Fruit fly (Drosophila melanogaster) whole organism, embryonic: ENCODE measurements around the gene janB.
A peak's percentile ranks its signal among the peaks of the same experiment; 100 is the strongest.

Experiments used
- Antp ChIP-seq: fragments of 200-800 bp; sonication (Bioruptor generic); optimal IDR thresholded peaks from 3 replicates; lab custom pipeline; 2016; ENCODE audit warnings: missing biosample characterization, missing genetic modification characterization
- Awh ChIP-seq: fragments of 200-800 bp; sonication (Bioruptor generic); IDR thresholded peaks from 2 replicates; pipeline ENCODE4, ENCODE4 v1.3.6; 2022; ENCODE audit warnings: missing biosample characterization, missing genetic modification characterization
- BtbVII ChIP-seq: fragments of 200-800 bp; sonication (Bioruptor generic); optimal IDR thresholded peaks from 3 replicates; lab custom pipeline; 2017; ENCODE audit warnings: missing biosample characterization, mild to moderate bottlenecking, missing genetic modification characterization
- CG1024 ChIP-seq: fragments of 200-800 bp; sonication (Bioruptor generic); IDR thresholded peaks from 2 replicates; pipeline ENCODE4 v1.3.6; 2022; ENCODE audit warnings: missing biosample characterization, missing genetic modification characterization
- CG10274 ChIP-seq: fragments of 200-800 bp; sonication (Bioruptor generic); optimal IDR thresholded peaks from 3 replicates; lab custom pipeline; 2017; ENCODE audit warnings: missing biosample characterization, mild to moderate bottlenecking, missing genetic modification characterization
- CG10979 ChIP-seq: fragments of 200-800 bp; sonication (Bioruptor generic); optimal IDR thresholded peaks from 2 replicates; lab custom pipeline; 2018; ENCODE audit warnings: missing biosample characterization, mild to moderate bottlenecking, missing genetic modification characterization, moderate library complexity
- CG11093 ChIP-seq: fragments of 200-800 bp; sonication (Bioruptor generic); IDR thresholded peaks from 3 replicates; pipeline ENCODE4 v1.3.6; 2022; ENCODE audit warnings: missing biosample characterization, missing genetic modification characterization
- CG11398 ChIP-seq: fragments of 200-800 bp; sonication (Bioruptor generic); optimal IDR thresholded peaks from 2 replicates; lab custom pipeline; 2016; ENCODE audit warnings: missing biosample characterization, missing genetic modification characterization
- CG13894 ChIP-seq: fragments of 200-800 bp; sonication (Bioruptor generic); optimal IDR thresholded peaks from 3 replicates; lab custom pipeline; 2018; ENCODE audit warnings: missing biosample characterization, mild to moderate bottlenecking, missing genetic modification characterization, moderate library complexity
- CG1647 ChIP-seq: fragments of 200-800 bp; sonication (Bioruptor generic); optimal IDR thresholded peaks from 3 replicates; lab custom pipeline; 2016; ENCODE audit warnings: missing biosample characterization, missing genetic modification characterization
- CG18262 ChIP-seq: fragments of 200-800 bp; optimal IDR thresholded peaks from 3 replicates; lab custom pipeline; 2019; ENCODE audit warnings: missing biosample characterization, mild to moderate bottlenecking, missing genetic modification characterization, moderate library complexity
- CG18619 ChIP-seq: fragments of 200-800 bp; sonication (Bioruptor generic); optimal IDR thresholded peaks from 3 replicates; lab custom pipeline; 2017; ENCODE audit warnings: missing biosample characterization, mild to moderate bottlenecking, missing genetic modification characterization
- CG2712 ChIP-seq: fragments of 200-800 bp; optimal IDR thresholded peaks from 3 replicates; lab custom pipeline; 2019; ENCODE audit warnings: missing biosample characterization, mild to moderate bottlenecking, missing genetic modification characterization, moderate library complexity
- CG4328 ChIP-seq: fragments of 200-800 bp; sonication (Bioruptor generic); optimal IDR thresholded peaks from 3 replicates; lab custom pipeline; 2017; ENCODE audit warnings: missing biosample characterization, missing genetic modification reagents, missing genetic modification characterization
- CG5245 ChIP-seq: fragments of 200-800 bp; sonication (Bioruptor generic); optimal IDR thresholded peaks from 3 replicates; lab custom pipeline; 2016; ENCODE audit warnings: missing biosample characterization, missing genetic modification characterization
- CG6765 ChIP-seq: fragments of 200-800 bp; sonication (Bioruptor generic); optimal IDR thresholded peaks from 3 replicates; lab custom pipeline; 2017; ENCODE audit warnings: missing biosample characterization, mild to moderate bottlenecking, missing genetic modification characterization
- CG7839 ChIP-seq: fragments of 200-800 bp; sonication (Bioruptor generic); optimal IDR thresholded peaks from 3 replicates; lab custom pipeline; 2018; ENCODE audit warnings: missing biosample characterization, mild to moderate bottlenecking, missing genetic modification characterization, moderate library complexity
- CG9876 ChIP-seq: fragments of 200-800 bp; sonication (Bioruptor generic); optimal IDR thresholded peaks from 2 replicates; lab custom pipeline; 2016; ENCODE audit warnings: missing biosample characterization, missing genetic modification characterization
- CkIIα-i1 ChIP-seq: fragments of 200-800 bp; sonication (Bioruptor generic); IDR thresholded peaks from 2 replicates; pipeline ENCODE4 v1.3.6; 2022; ENCODE audit warnings: missing biosample characterization, missing genetic modification characterization
- E2f2 ChIP-seq: fragments of 200-800 bp; sonication (Bioruptor generic); IDR thresholded peaks from 2 replicates; pipeline ENCODE4 v1.3.6; 2022; ENCODE audit warnings: missing biosample characterization, missing genetic modification characterization
- H15 ChIP-seq: fragments of 200-800 bp; sonication (Bioruptor generic); IDR thresholded peaks from 3 replicates; pipeline ENCODE4 v1.3.6; 2022; ENCODE audit warnings: missing biosample characterization, missing genetic modification characterization
- H2.0 ChIP-seq: fragments of 200-800 bp; sonication (Bioruptor generic); IDR thresholded peaks from 2 replicates; pipeline ENCODE4 v1.3.6; 2022; ENCODE audit warnings: missing biosample characterization, missing genetic modification characterization
- Hr3 ChIP-seq: fragments of 200-800 bp; sonication (Bioruptor generic); optimal IDR thresholded peaks from 3 replicates; lab custom pipeline; 2016; ENCODE audit warnings: missing biosample characterization, missing genetic modification characterization
- Myb ChIP-seq: fragments of 200-800 bp; sonication (Bioruptor generic); optimal IDR thresholded peaks from 2 replicates; lab custom pipeline; 2016; ENCODE audit warnings: missing biosample characterization, missing genetic modification characterization
- Pdp1 ChIP-seq, 2 experiments: fragments of 200-800 bp; sonication (Bioruptor generic); optimal IDR thresholded peaks; 3 replicates each; lab custom pipeline; 2016; ENCODE audit warnings: missing biosample characterization in 2 of 2, missing genetic modification characterization in 2 of 2, mild to moderate bottlenecking in 1 of 2, moderate library complexity in 1 of 2
- amos ChIP-seq: fragments of 200-800 bp; sonication (Bioruptor generic); IDR thresholded peaks from 2 replicates; pipeline ENCODE4 v1.3.6; 2022; ENCODE audit warnings: missing biosample characterization, missing genetic modification characterization; ENCODE audit not compliant: partially characterized antibody
- ash1 ChIP-seq: fragments of 200-800 bp; sonication (Bioruptor generic); optimal IDR thresholded peaks from 2 replicates; lab custom pipeline; 2018; ENCODE audit warnings: missing biosample characterization, mild to moderate bottlenecking, missing genetic modification characterization
- btn ChIP-seq: fragments of 200-800 bp; sonication (Bioruptor generic); optimal IDR thresholded peaks from 2 replicates; lab custom pipeline; 2016; ENCODE audit warnings: missing biosample characterization, missing genetic modification characterization
- cas ChIP-seq: fragments of 200-800 bp; sonication (Bioruptor generic); IDR thresholded peaks from 2 replicates; pipeline ENCODE4 v1.3.6; 2022; ENCODE audit warnings: missing biosample characterization, missing genetic modification characterization
- chinmo ChIP-seq: fragments of 200-800 bp; sonication (Bioruptor generic); IDR thresholded peaks from 4 replicates; pipeline ENCODE4 v1.3.6; 2022; ENCODE audit warnings: missing biosample characterization, missing genetic modification characterization; ENCODE audit not compliant: partially characterized antibody
- corto ChIP-seq: fragments of 200-800 bp; sonication (Bioruptor generic); optimal IDR thresholded peaks from 2 replicates; lab custom pipeline; 2016; ENCODE audit warnings: missing biosample characterization, mild to moderate bottlenecking, missing genetic modification characterization, moderate library complexity
- dimm ChIP-seq: fragments of 200-800 bp; sonication (Bioruptor generic); IDR thresholded peaks from 2 replicates; pipeline ENCODE4 v1.3.6; 2022; ENCODE audit warnings: missing biosample characterization, missing genetic modification characterization
- emc ChIP-seq: fragments of 200-800 bp; sonication (Bioruptor generic); optimal IDR thresholded peaks from 2 replicates; lab custom pipeline; 2016; ENCODE audit warnings: missing biosample characterization, missing genetic modification characterization
- en ChIP-seq: fragments of 200-800 bp; sonication (Bioruptor generic); optimal IDR thresholded peaks from 2 replicates; lab custom pipeline; 2016; ENCODE audit warnings: missing biosample characterization, missing genetic modification characterization
- esg ChIP-seq: fragments of 200-800 bp; sonication (Bioruptor generic); conservative IDR thresholded peaks from 2 replicates; pipeline ENCODE4 v1.3.6; 2022; ENCODE audit warnings: missing biosample characterization, missing genetic modification characterization
- exex ChIP-seq: fragments of 200-800 bp; sonication (Bioruptor generic); optimal IDR thresholded peaks from 4 replicates; lab custom pipeline; 2018; ENCODE audit warnings: missing biosample characterization, mild to moderate bottlenecking, missing genetic modification characterization, moderate library complexity
- fd96Cb ChIP-seq: fragments of 200-800 bp; sonication (Bioruptor generic); optimal IDR thresholded peaks from 2 replicates; lab custom pipeline; 2018; ENCODE audit warnings: missing biosample characterization, mild to moderate bottlenecking, missing genetic modification characterization, moderate library complexity
- gfzf ChIP-seq: fragments of 200-800 bp; sonication (Bioruptor generic); optimal IDR thresholded peaks from 2 replicates; lab custom pipeline; 2016; ENCODE audit warnings: missing biosample characterization, mild to moderate bottlenecking, missing genetic modification characterization, moderate library complexity
- grau ChIP-seq: fragments of 200-800 bp; optimal IDR thresholded peaks from 3 replicates; lab custom pipeline; 2019; ENCODE audit warnings: missing biosample characterization, mild to moderate bottlenecking, missing genetic modification characterization, moderate library complexity
- gt ChIP-seq: fragments of 200-800 bp; sonication (Bioruptor generic); IDR thresholded peaks from 2 replicates; pipeline ENCODE4 v1.3.6; 2022; ENCODE audit warnings: missing biosample characterization, missing genetic modification characterization
- hb ChIP-seq: fragments of 200-800 bp; sonication (Bioruptor generic); IDR thresholded peaks from 3 replicates; pipeline ENCODE4 v1.3.6; 2022; ENCODE audit warnings: missing biosample characterization, missing genetic modification characterization; ENCODE audit not compliant: partially characterized antibody
- hbn ChIP-seq: fragments of 200-800 bp; sonication (Bioruptor generic); IDR thresholded peaks from 2 replicates; pipeline ENCODE4 v1.3.6; 2022; ENCODE audit warnings: missing biosample characterization, missing genetic modification characterization; ENCODE audit not compliant: partially characterized antibody
- jigr1 ChIP-seq: fragments of 200-800 bp; sonication (Bioruptor generic); IDR thresholded peaks from 3 replicates; pipeline ENCODE4 v1.3.6; 2022; ENCODE audit warnings: missing biosample characterization, missing genetic modification characterization
- prd ChIP-seq, 3 experiments: fragments of >200 bp in 2 of 3; fragments of 200-800 bp in 1 of 3; sonication (Bioruptor generic) in 1 of 3; optimal IDR thresholded peaks in 2 of 3; IDR thresholded peaks in 1 of 3; 2 replicates in 2 of 3; 3 replicates in 1 of 3; pipeline versions ENCODE4 v1.3.6 to Lab custom; 2017 to 2022; ENCODE audit warnings: missing biosample characterization in 1 of 3, missing genetic modification characterization in 1 of 3
- rib ChIP-seq: fragments of 200-800 bp; sonication (Bioruptor generic); IDR thresholded peaks from 2 replicates; pipeline ENCODE4 v1.3.6; 2022; ENCODE audit warnings: missing biosample characterization, missing genetic modification characterization
- sqz ChIP-seq: fragments of 200-800 bp; sonication (Bioruptor generic); optimal IDR thresholded peaks from 3 replicates; lab custom pipeline; 2018; ENCODE audit warnings: missing biosample characterization, mild to moderate bottlenecking, missing genetic modification characterization
- tna ChIP-seq: fragments of 200-800 bp; sonication (Bioruptor generic); IDR thresholded peaks from 2 replicates; pipeline ENCODE4 v1.3.6; 2022; ENCODE audit warnings: missing biosample characterization, missing genetic modification characterization; ENCODE audit not compliant: partially characterized antibody
- usp ChIP-seq: fragments of >200 bp; optimal IDR thresholded peaks from 2 replicates; lab custom pipeline; 2017; ENCODE audit warnings: missing biosample characterization, missing genetic modification characterization
- z ChIP-seq: fragments of 200-800 bp; sonication (Bioruptor generic); IDR thresholded peaks from 3 replicates; pipeline ENCODE4 v1.3.6; 2022; ENCODE audit warnings: missing biosample characterization, missing genetic modification characterization

Gene janB

dm6 chr3R:30056592-30057135, 18.1 kb upstream of the janB start, which contains the start of the genes CG7950 and Rpp14a (continued):
- TF ChIP-seq tna (GFP tag; lab: Robert Waterston, UW): no peak
- peak; percentile 84 for TF ChIP-seq CG13894
- no peak for TF ChIP-seq chinmo (GFP tag; lab: Robert Waterston, UW)
- peak; percentile 32; the same call in 1 of the 2 replicates for TF ChIP-seq rib
- peak; percentile 52 for TF ChIP-seq exex (tag; lab: Kevin White, UChicago)
- TF ChIP-seq Antp (GFP tag; lab: Kevin White, UChicago): peak; percentile 42
- no peak for TF ChIP-seq prd (optimal IDR thresholded peaks at IDR 0.05; lab: Kevin White, UChicago)
- peak; percentile 85 for TF ChIP-seq prd (GFP tag; IDR thresholded peaks at IDR 0.05; lab: Robert Waterston, UW)
- peak; percentile 72 for TF ChIP-seq CG11398 (GFP tag; lab: Kevin White, UChicago)
- TF ChIP-seq CG11093 (GFP tag; lab: Robert Waterston, UW): no peak
- no peak for TF ChIP-seq CkIIα-i1 (GFP tag; lab: Robert Waterston, UW)
- peak; percentile 84 for TF ChIP-seq Hr3
- peak; percentile 69 for TF ChIP-seq CG7839 (tag; lab: Kevin White, UChicago)
- no peak for TF ChIP-seq hb (GFP tag; lab: Robert Waterston, UW)
- TF ChIP-seq H15 (GFP tag; lab: Robert Waterston, UW): peak; percentile 70; the same call in 1 of the 3 replicates
- TF ChIP-seq usp: no peak
- peak; percentile 63 for TF ChIP-seq CG18262 (tag; lab: Kevin White, UChicago)
- TF ChIP-seq emc: no peak
- TF ChIP-seq CG1024 (GFP tag; lab: Robert Waterston, UW): peak; percentile 25; the same call in 1 of the 2 replicates
- peak; percentile 77 for TF ChIP-seq grau
- no peak for TF ChIP-seq gt (GFP tag; lab: Robert Waterston, UW)
- TF ChIP-seq dimm (GFP tag; lab: Robert Waterston, UW): peak; percentile 29; the same call in 1 of the 2 replicates
- TF ChIP-seq H2.0 (GFP tag; lab: Robert Waterston, UW): peak; percentile 86
- peak; percentile 56 for TF ChIP-seq CG9876 (GFP tag; lab: Kevin White, UChicago)
- TF ChIP-seq Awh (GFP tag; lab: Robert Waterston, UW): peak; percentile 37; the same call in 1 of the 2 replicates
- peak; percentile 51 for TF ChIP-seq fd96Cb (tag; lab: Kevin White, UChicago)
- no peak for TF ChIP-seq CG10274 (GFP tag; lab: Kevin White, UChicago)
- peak; percentile 21; the same call in 1 of the 3 replicates for TF ChIP-seq z (GFP tag; lab: Robert Waterston, UW)
- TF ChIP-seq esg (GFP tag; lab: Robert Waterston, UW): peak; percentile 79
- TF ChIP-seq hbn: no peak
- TF ChIP-seq btn (GFP tag; lab: Kevin White, UChicago): peak; percentile 61
- TF ChIP-seq CG1647 (GFP tag; lab: Kevin White, UChicago): no peak
- TF ChIP-seq en: peak; percentile 29
- TF ChIP-seq Pdp1 (GFP tag; optimal IDR thresholded peaks at IDR 0.05; lab: Kevin White, UChicago): peak; percentile 83 to 97
- no peak for TF ChIP-seq jigr1 (GFP tag; lab: Robert Waterston, UW)
- peak; percentile 33; the same call in 1 of the 2 replicates for TF ChIP-seq cas (GFP tag; lab: Robert Waterston, UW)
- TF ChIP-seq sqz (GFP tag; lab: Kevin White, UChicago): peak; percentile 16
- TF ChIP-seq Myb (GFP tag; lab: Kevin White, UChicago): peak; percentile 96
- TF ChIP-seq amos (GFP tag; lab: Robert Waterston, UW): no peak
- TF ChIP-seq CG2712 (tag; lab: Kevin White, UChicago): peak; percentile 85
- TF ChIP-seq CG6765 (GFP tag; lab: Kevin White, UChicago): no peak
- TF ChIP-seq CG10979: peak; percentile 55
- peak; percentile 47 for TF ChIP-seq CG5245 (GFP tag; lab: Kevin White, UChicago)
- TF ChIP-seq CG18619 (GFP tag; lab: Kevin White, UChicago): peak; percentile 48
- no peak for TF ChIP-seq ash1 (GFP tag; lab: Kevin White, UChicago)
- peak; percentile 39 for TF ChIP-seq BtbVII (GFP tag; lab: Kevin White, UChicago)
- TF ChIP-seq corto (GFP tag; lab: Kevin White, UChicago): peak; percentile 14
- peak; percentile 62 for TF ChIP-seq E2f2 (GFP tag; lab: Robert Waterston, UW)
- peak; percentile 54 for TF ChIP-seq CG4328
- no peak for TF ChIP-seq gfzf (GFP tag; lab: Kevin White, UChicago)
